Fruit fly (Drosophila melanogaster) whole organism, embryonic: Measurements from ENCODE around the gene edin.

ENCODE experiments used
- Asciz ChIP-seq: fragments of 200-800 bp; sonication (Bioruptor generic); optimal IDR thresholded peaks from 2 replicates; lab custom pipeline; 2017; ENCODE audit warnings: missing biosample characterization, mild to moderate bottlenecking, missing genetic modification characterization, missing genetic modification reagents
- CG10267 ChIP-seq: fragments of 200-800 bp; sonication (Bioruptor generic); optimal IDR thresholded peaks from 2 replicates; lab custom pipeline; 2018; ENCODE audit warnings: missing biosample characterization, mild to moderate bottlenecking, missing genetic modification characterization, moderate library complexity
- CG10543 ChIP-seq: fragments of 200-800 bp; sonication (Bioruptor generic); optimal IDR thresholded peaks from 3 replicates; lab custom pipeline; 2017; ENCODE audit warnings: missing biosample characterization, mild to moderate bottlenecking, missing genetic modification characterization, moderate library complexity
- CG10654 ChIP-seq: fragments of 200-800 bp; sonication (Bioruptor generic); optimal IDR thresholded peaks from 2 replicates; lab custom pipeline; 2016; ENCODE audit warnings: missing biosample characterization, missing genetic modification characterization
- CG11398 ChIP-seq: fragments of 200-800 bp; sonication (Bioruptor generic); optimal IDR thresholded peaks from 2 replicates; lab custom pipeline; 2016; ENCODE audit warnings: missing biosample characterization, missing genetic modification characterization
- CG1233 ChIP-seq: fragments of 200-800 bp; sonication (Bioruptor generic); optimal IDR thresholded peaks from 4 replicates; lab custom pipeline; 2018; ENCODE audit warnings: missing biosample characterization, mild to moderate bottlenecking, missing genetic modification characterization
- CG13775 ChIP-seq: fragments of 200-800 bp; sonication (Bioruptor generic); optimal IDR thresholded peaks from 3 replicates; lab custom pipeline; 2017; ENCODE audit warnings: missing biosample characterization, mild to moderate bottlenecking, missing genetic modification characterization
- CG14014 ChIP-seq: fragments of 200-800 bp; sonication (Bioruptor generic); IDR thresholded peaks from 2 replicates; pipeline ENCODE4 v1.3.6; 2022; ENCODE audit warnings: missing biosample characterization, missing genetic modification characterization
- CG1529 ChIP-seq: fragments of 200-800 bp; sonication (Bioruptor generic); optimal IDR thresholded peaks from 3 replicates; lab custom pipeline; 2018; ENCODE audit warnings: missing biosample characterization, missing genetic modification characterization
- CG1602 ChIP-seq: fragments of 200-800 bp; sonication (Bioruptor generic); optimal IDR thresholded peaks from 3 replicates; lab custom pipeline; 2016; ENCODE audit warnings: missing biosample characterization, missing genetic modification characterization
- CG1832 ChIP-seq: fragments of 200-800 bp; sonication (Bioruptor generic); optimal IDR thresholded peaks from 2 replicates; lab custom pipeline; 2017; ENCODE audit warnings: missing biosample characterization, mild to moderate bottlenecking, missing genetic modification characterization, inconsistent platforms
- CG2678 ChIP-seq: fragments of 200-800 bp; sonication (Bioruptor generic); optimal IDR thresholded peaks from 3 replicates; lab custom pipeline; 2019; ENCODE audit warnings: missing biosample characterization, mild to moderate bottlenecking, missing genetic modification characterization, moderate library complexity
- CG2875 ChIP-seq: fragments of 200-800 bp; sonication (Bioruptor generic); optimal IDR thresholded peaks from 2 replicates; lab custom pipeline; 2017; ENCODE audit warnings: missing biosample characterization, mild to moderate bottlenecking, missing genetic modification characterization, missing genetic modification reagents
- CG32532 ChIP-seq: fragments of 200-800 bp; sonication (Bioruptor generic); IDR thresholded peaks from 2 replicates; pipeline ENCODE4 v1.3.6; 2022; ENCODE audit warnings: missing biosample characterization, missing genetic modification characterization
- CG3281 ChIP-seq: fragments of 200-800 bp; sonication (Bioruptor generic); optimal IDR thresholded peaks from 3 replicates; lab custom pipeline; 2017; ENCODE audit warnings: missing biosample characterization, mild to moderate bottlenecking, missing genetic modification characterization
- CG34422 ChIP-seq: fragments of 200-800 bp; sonication (Bioruptor generic); IDR thresholded peaks from 3 replicates; pipeline ENCODE4 v1.3.6; 2022; ENCODE audit warnings: missing biosample characterization, missing genetic modification characterization
- CG4360 ChIP-seq: fragments of 200-800 bp; sonication (Bioruptor generic); IDR thresholded peaks from 2 replicates; pipeline ENCODE4 v1.3.6; 2022; ENCODE audit warnings: missing biosample characterization, missing genetic modification characterization
- CG4730 ChIP-seq: fragments of 200-800 bp; sonication (Bioruptor generic); IDR thresholded peaks from 2 replicates; pipeline ENCODE4 v1.3.6; 2022; ENCODE audit warnings: missing biosample characterization, missing genetic modification characterization
- CG5180 ChIP-seq: fragments of 200-800 bp; sonication (Bioruptor generic); optimal IDR thresholded peaks from 3 replicates; lab custom pipeline; 2017; ENCODE audit warnings: missing biosample characterization, missing genetic modification characterization, mild to moderate bottlenecking, moderate library complexity, missing genetic modification reagents
- CG6175 ChIP-seq: fragments of 200-800 bp; sonication (Bioruptor generic); IDR thresholded peaks from 3 replicates; pipeline ENCODE4 v1.3.6; 2022; ENCODE audit warnings: missing biosample characterization, missing genetic modification characterization
- CG8089 ChIP-seq: fragments of 200-800 bp; sonication (Bioruptor generic); optimal IDR thresholded peaks from 3 replicates; lab custom pipeline; 2016; ENCODE audit warnings: missing biosample characterization, missing genetic modification characterization
- CG8359 ChIP-seq: fragments of 200-800 bp; sonication (Bioruptor generic); optimal IDR thresholded peaks from 2 replicates; lab custom pipeline; 2017; ENCODE audit warnings: missing biosample characterization, mild to moderate bottlenecking, missing genetic modification characterization, borderline replicate concordance
- CG9437 ChIP-seq: fragments of 200-800 bp; sonication (Bioruptor generic); optimal IDR thresholded peaks from 2 replicates; lab custom pipeline; 2018; ENCODE audit warnings: missing biosample characterization, mild to moderate bottlenecking, missing genetic modification characterization
- D19A ChIP-seq: fragments of 200-800 bp; optimal IDR thresholded peaks from 3 replicates; lab custom pipeline; 2019; ENCODE audit warnings: missing biosample characterization, mild to moderate bottlenecking, missing genetic modification characterization, moderate library complexity
- Gug ChIP-seq: fragments of 200-800 bp; sonication (Bioruptor generic); IDR thresholded peaks from 4 replicates; pipeline ENCODE4 v1.3.6; 2022; ENCODE audit warnings: missing biosample characterization, missing genetic modification characterization
- H15 ChIP-seq: fragments of 200-800 bp; sonication (Bioruptor generic); IDR thresholded peaks from 3 replicates; pipeline ENCODE4 v1.3.6; 2022; ENCODE audit warnings: missing biosample characterization, missing genetic modification characterization
- MTF-1 ChIP-seq: fragments of 200-800 bp; sonication (Bioruptor generic); optimal IDR thresholded peaks from 2 replicates; lab custom pipeline; 2018; ENCODE audit warnings: missing biosample characterization, mild to moderate bottlenecking, missing genetic modification characterization, borderline replicate concordance
- Ravus ChIP-seq: fragments of 200-800 bp; sonication (Bioruptor generic); IDR thresholded peaks from 2 replicates; pipeline ENCODE4 v1.3.6; 2022; ENCODE audit warnings: missing biosample characterization, missing genetic modification characterization
- Rx ChIP-seq: fragments of 200-800 bp; sonication (Bioruptor generic); IDR thresholded peaks from 2 replicates; pipeline ENCODE4 v1.3.6; 2022; ENCODE audit warnings: missing biosample characterization, missing genetic modification characterization
- ash1 ChIP-seq: fragments of 200-800 bp; sonication (Bioruptor generic); optimal IDR thresholded peaks from 2 replicates; lab custom pipeline; 2018; ENCODE audit warnings: missing biosample characterization, mild to moderate bottlenecking, missing genetic modification characterization
- bcd ChIP-seq: fragments of 200-800 bp; sonication (Bioruptor generic); optimal IDR thresholded peaks from 2 replicates; lab custom pipeline; 2017; ENCODE audit warnings: missing biosample characterization, mild to moderate bottlenecking, missing genetic modification characterization
- cg ChIP-seq: fragments of 200-800 bp; sonication (Bioruptor generic); optimal IDR thresholded peaks from 3 replicates; lab custom pipeline; 2019; ENCODE audit warnings: missing biosample characterization, mild to moderate bottlenecking, missing genetic modification characterization, moderate library complexity
- dan ChIP-seq: fragments of 200-800 bp; sonication (Bioruptor generic); IDR thresholded peaks from 2 replicates; pipeline ENCODE4 v1.3.6; 2022; ENCODE audit warnings: missing biosample characterization, missing genetic modification characterization
- danr ChIP-seq: fragments of 200-800 bp; sonication (Bioruptor generic); IDR thresholded peaks from 2 replicates; pipeline ENCODE4 v1.3.6; 2022; ENCODE audit warnings: missing biosample characterization, missing genetic modification characterization
- ems ChIP-seq: fragments of 200-800 bp; sonication (Bioruptor generic); optimal IDR thresholded peaks from 3 replicates; lab custom pipeline; 2016; ENCODE audit warnings: missing biosample characterization, missing genetic modification characterization
- fru ChIP-seq: fragments of >200 bp; optimal IDR thresholded peaks from 2 replicates; lab custom pipeline; 2017
- fu2 ChIP-seq: fragments of 200-800 bp; sonication (Bioruptor generic); optimal IDR thresholded peaks from 2 replicates; lab custom pipeline; 2016; ENCODE audit warnings: missing biosample characterization, missing genetic modification characterization
- gem ChIP-seq: fragments of 200-800 bp; sonication (Bioruptor generic); optimal IDR thresholded peaks from 2 replicates; lab custom pipeline; 2019; ENCODE audit warnings: missing biosample characterization, mild to moderate bottlenecking, missing genetic modification characterization, moderate library complexity
- gro ChIP-seq: fragments of 200-800 bp; sonication (Bioruptor generic); optimal IDR thresholded peaks from 2 replicates; lab custom pipeline; 2016; ENCODE audit warnings: missing biosample characterization, missing genetic modification characterization
- jing ChIP-seq: fragments of 200-800 bp; sonication (Bioruptor generic); optimal IDR thresholded peaks from 2 replicates; lab custom pipeline; 2018; ENCODE audit warnings: missing biosample characterization, mild to moderate bottlenecking, missing genetic modification characterization
- nmo ChIP-seq: fragments of 200-800 bp; sonication (Bioruptor generic); optimal IDR thresholded peaks from 2 replicates; lab custom pipeline; 2018; ENCODE audit warnings: missing biosample characterization, mild to moderate bottlenecking, missing genetic modification characterization, moderate library complexity
- run ChIP-seq: fragments of 200-800 bp; sonication (Bioruptor generic); optimal IDR thresholded peaks from 3 replicates; lab custom pipeline; 2018; ENCODE audit warnings: missing biosample characterization, mild to moderate bottlenecking, missing genetic modification characterization
- scrt ChIP-seq: fragments of 200-800 bp; sonication (Bioruptor generic); optimal IDR thresholded peaks from 2 replicates; lab custom pipeline; 2018; ENCODE audit warnings: missing biosample characterization, mild to moderate bottlenecking, missing genetic modification characterization, moderate library complexity
- sd ChIP-seq: fragments of 200-800 bp; sonication (Bioruptor generic); optimal IDR thresholded peaks from 3 replicates; lab custom pipeline; 2018; ENCODE audit warnings: missing biosample characterization, mild to moderate bottlenecking, missing genetic modification characterization, moderate library complexity
- shn ChIP-seq: fragments of 200-800 bp; sonication (Bioruptor generic); optimal IDR thresholded peaks from 3 replicates; lab custom pipeline; 2016; ENCODE audit warnings: missing biosample characterization, missing genetic modification characterization
- sob ChIP-seq: fragments of 200-800 bp; sonication (Bioruptor generic); IDR thresholded peaks from 2 replicates; pipeline ENCODE4 v1.3.6; 2022; ENCODE audit warnings: missing biosample characterization, missing genetic modification characterization
- tna ChIP-seq: fragments of 200-800 bp; sonication (Bioruptor generic); IDR thresholded peaks from 2 replicates; pipeline ENCODE4 v1.3.6; 2022; ENCODE audit warnings: missing biosample characterization, missing genetic modification characterization; ENCODE audit not compliant: partially characterized antibody
- trem ChIP-seq: fragments of 200-800 bp; optimal IDR thresholded peaks from 3 replicates; lab custom pipeline; 2019; ENCODE audit warnings: missing biosample characterization, mild to moderate bottlenecking, missing genetic modification characterization, moderate library complexity
- trh ChIP-seq: fragments of 200-800 bp; sonication (Bioruptor generic); optimal IDR thresholded peaks from 2 replicates; lab custom pipeline; 2016; ENCODE audit warnings: missing biosample characterization, missing genetic modification characterization
- tup ChIP-seq: fragments of 200-800 bp; sonication (Bioruptor generic); optimal IDR thresholded peaks from 2 replicates; lab custom pipeline; 2016; ENCODE audit warnings: missing biosample characterization, mild to moderate bottlenecking, missing genetic modification characterization, moderate library complexity
- vfl ChIP-seq: fragments of 200-800 bp; sonication (Bioruptor generic); optimal IDR thresholded peaks from 2 replicates; lab custom pipeline; 2016; ENCODE audit warnings: missing biosample characterization, missing genetic modification characterization
- vvl ChIP-seq: fragments of 200-800 bp; sonication (Bioruptor generic); IDR thresholded peaks from 2 replicates; pipeline ENCODE4 v1.3.6; 2022; ENCODE audit warnings: missing biosample characterization, missing genetic modification characterization

The edin gene

dm6 chr3L:17457695-17458242 lies 36.9 kb upstream of the edin start (continued):
- TF ChIP-seq CG4730 (GFP tag; lab: Robert Waterston, UW) (no peak), D19A (tag; lab: Kevin White, UChicago) (peak; percentile 52), CG2678 (tag; lab: Kevin White, UChicago) (peak; percentile 48), cg (GFP tag; lab: Kevin White, UChicago) (no peak), sd (tag; lab: Kevin White, UChicago) (no peak), CG6175 (GFP tag; lab: Robert Waterston, UW) (no peak), run (no peak), Gug (GFP tag; lab: Robert Waterston, UW) (no peak), shn (GFP tag; lab: Kevin White, UChicago) (no peak), bcd (GFP tag; lab: Kevin White, UChicago) (no peak), H15 (GFP tag; lab: Robert Waterston, UW) (no peak), jing (GFP tag; lab: Kevin White, UChicago) (no peak), CG11398 (GFP tag; lab: Kevin White, UChicago) (no peak), CG1832 (GFP tag; lab: Kevin White, UChicago) (no peak), Ravus (no peak), CG5180 (GFP tag; lab: Kevin White, UChicago) (no peak), CG8089 (GFP tag; lab: Kevin White, UChicago) (no peak), CG9437 (GFP tag; lab: Kevin White, UChicago) (peak; percentile 1), CG2875 (GFP tag; lab: Kevin White, UChicago) (no peak), CG10267 (tag; lab: Kevin White, UChicago) (peak; percentile 25), CG10654 (GFP tag; lab: Kevin White, UChicago) (no peak), MTF-1 (GFP tag; lab: Kevin White, UChicago) (no peak), sob (GFP tag; lab: Robert Waterston, UW) (no peak), CG32532 (no peak), CG1233 (GFP tag; lab: Kevin White, UChicago) (peak; percentile 17), vvl (GFP tag; lab: Robert Waterston, UW) (0 out of 2 replicates have a peak, but pooled peaks have one; percentile 16), CG4360 (GFP tag; lab: Robert Waterston, UW) (no peak), tna (GFP tag; lab: Robert Waterston, UW) (no peak), scrt (GFP tag; lab: Kevin White, UChicago) (no peak), gro (GFP tag; lab: Kevin White, UChicago) (no peak), ash1 (GFP tag; lab: Kevin White, UChicago) (no peak), Asciz (GFP tag; lab: Kevin White, UChicago) (peak; percentile 12), trh (no peak), trem (tag; lab: Kevin White, UChicago) (peak; percentile 17), CG34422 (GFP tag; lab: Robert Waterston, UW) (no peak), CG1602 (GFP tag; lab: Kevin White, UChicago) (no peak), CG3281 (GFP tag; lab: Kevin White, UChicago) (no peak), nmo (GFP tag; lab: Kevin White, UChicago) (peak; percentile 31), fru (lab: Kevin White, UChicago) (no peak), fu2 (GFP tag; lab: Kevin White, UChicago) (no peak), ems (GFP tag; lab: Kevin White, UChicago) (no peak), Rx (no peak), dan (no peak), CG14014 (no peak), vfl (GFP tag; lab: Kevin White, UChicago) (no peak), CG8359 (GFP tag; lab: Kevin White, UChicago) (no peak), gem (peak; percentile 51), CG10543 (GFP tag; lab: Kevin White, UChicago) (no peak), danr (GFP tag; lab: Robert Waterston, UW) (no peak), tup (GFP tag; lab: Kevin White, UChicago) (no peak), CG1529 (GFP tag; lab: Kevin White, UChicago) (no peak), CG13775 (GFP tag; lab: Kevin White, UChicago) (no peak)
